Fruit fly (Drosophila melanogaster): ENCODE results near the gene MED20.

The MED20 gene

DNA sequence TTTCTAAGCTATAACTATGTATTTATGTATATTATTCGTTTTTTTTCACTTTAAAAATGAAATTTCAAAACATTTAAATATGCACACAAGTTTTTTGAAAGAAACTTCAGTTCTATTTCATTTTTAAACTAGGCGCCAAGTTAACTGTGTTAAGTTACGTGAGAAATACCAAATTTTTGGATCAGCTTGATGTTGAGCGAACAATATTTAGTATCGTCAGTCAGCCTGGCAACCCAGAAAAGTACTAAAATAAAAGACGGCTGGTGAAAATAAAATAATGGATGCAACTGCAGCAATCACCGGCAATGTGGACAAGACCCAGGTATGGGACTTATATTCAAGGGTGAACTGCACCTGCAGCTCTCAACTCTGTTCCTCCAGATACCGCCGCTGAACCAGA is 31.8 kb downstream of the MED20 start, which contains the start of gene CCDC53:
TSS of gene CCDC53 (plus strand) at position 235 of the 400 bp plus-strand sequence.
- TF ChIP-seq bbx (GFP tag; IDR thresholded peaks at IDR 0.05; ENCODE audit: partially characterized antibody) (peak; percentile 11; the same call in 1 of the 2 replicates), CG10267 (tag; optimal IDR thresholded peaks at IDR 0.05) (peak; percentile 19), tll (GFP tag; optimal IDR thresholded peaks at IDR 0.05) (no peak), CG34224 (GFP tag; IDR thresholded peaks at IDR 0.05; ENCODE audit: partially characterized antibody) (peak; percentile 21; the same call in 1 of the 3 replicates), lbe (GFP tag; optimal IDR thresholded peaks at IDR 0.05) (peak; percentile 19), CG11560 (tag; IDR thresholded peaks at IDR 0.05) (no peak), trem (tag; optimal IDR thresholded peaks at IDR 0.05) (peak; percentile 10), CG14710 (tag; optimal IDR thresholded peaks at IDR 0.05) (peak; percentile 12), stwl (tag; optimal IDR thresholded peaks at IDR 0.05) (peak; percentile 29), hbn (GFP tag; IDR thresholded peaks at IDR 0.05; ENCODE audit: partially characterized antibody) (peak; percentile 33; the same call in 1 of the 2 replicates), CG9797 (GFP tag; optimal IDR thresholded peaks at IDR 0.05) (peak; percentile 61), Dp (GFP tag; optimal IDR thresholded peaks at IDR 0.05) (peak; percentile 92), Med (GFP tag) (no peak), MESR4 (GFP tag; optimal IDR thresholded peaks at IDR 0.05) (peak; percentile 31), CG13287 (GFP tag; IDR thresholded peaks at IDR 0.05; ENCODE audit: partially characterized antibody) (peak; percentile 33; the same call in 1 of the 2 replicates), CG14667 (GFP tag; IDR thresholded peaks at IDR 0.05) (no peak), gce (GFP tag; IDR thresholded peaks at IDR 0.05) (no peak), gfzf (GFP tag; optimal IDR thresholded peaks at IDR 0.05) (peak; percentile 82), CG1603 (tag; optimal IDR thresholded peaks at IDR 0.05) (peak; percentile 14), phol (tag; optimal IDR thresholded peaks at IDR 0.05) (no peak), pan (optimal IDR thresholded peaks at IDR 0.05) (no peak), pan (GFP tag; optimal IDR thresholded peaks at IDR 0.05 in 1 of 2, IDR thresholded peaks at IDR 0.05 in 1 of 2) (no peak), chinmo (GFP tag; IDR thresholded peaks at IDR 0.05; ENCODE audit: partially characterized antibody) (peak; percentile 70; the same call in 2 of the 4 replicates), BEAF-32 (GFP tag; optimal IDR thresholded peaks at IDR 0.05) (peak; percentile 34), CG15514 (GFP tag; optimal IDR thresholded peaks at IDR 0.05) (peak; percentile 17), CG10209 (GFP tag; optimal IDR thresholded peaks at IDR 0.05) (no peak), MBD-R2 (GFP tag; IDR thresholded peaks at IDR 0.05) (peak; percentile 49; the same call in 1 of the 2 replicates), z (GFP tag; IDR thresholded peaks at IDR 0.05) (no peak), hkb (optimal IDR thresholded peaks at IDR 0.05) (no peak), hkb (GFP tag; IDR thresholded peaks at IDR 0.05) (peak; percentile 32; the same call in 1 of the 2 replicates), CG12155 (GFP tag; optimal IDR thresholded peaks at IDR 0.05) (no peak), Awh (GFP tag; IDR thresholded peaks at IDR 0.05) (no peak), pzg (GFP tag; optimal IDR thresholded peaks at IDR 0.05) (peak; percentile 71), CG6813 (GFP tag; optimal IDR thresholded peaks at IDR 0.05) (no peak), CG5245 (GFP tag; optimal IDR thresholded peaks at IDR 0.05) (no peak), CG6791 (GFP tag; IDR thresholded peaks at IDR 0.05; ENCODE audit: partially characterized antibody) (0 out of 3 replicates have a peak, but pooled peaks have one; percentile 19), Ravus (GFP tag; IDR thresholded peaks at IDR 0.05) (no peak), E2f2 (GFP tag; IDR thresholded peaks at IDR 0.05) (peak; percentile 93), CG3847 (GFP tag; IDR thresholded peaks at IDR 0.05) (0 out of 2 replicates have a peak, but pooled peaks have one; percentile 33), YL-1 (GFP tag; optimal IDR thresholded peaks at IDR 0.05) (peak; percentile 16), Doc2 (GFP tag; IDR thresholded peaks at IDR 0.05) (no peak)

Measured in whole organism, embryonic.